Fruit fly (Drosophila melanogaster) whole organism, adult: ENCODE data around the gene CG14042.

Experiments
- CG11617 ChIP-seq: fragments of 200-800 bp; sonication (Bioruptor generic); optimal IDR thresholded peaks from 2 replicates; lab custom pipeline; 2017; ENCODE audit warnings: mild to moderate bottlenecking, missing biosample characterization, missing genetic modification reagents, missing genetic modification characterization
- CG12768 ChIP-seq: fragments of 200-800 bp; sonication (Bioruptor generic); optimal IDR thresholded peaks from 2 replicates; lab custom pipeline; 2017; ENCODE audit warnings: missing biosample characterization, missing genetic modification characterization, mild to moderate bottlenecking, moderate library complexity, missing genetic modification reagents
- CG14711 ChIP-seq: fragments of 200-800 bp; sonication (Bioruptor generic); optimal IDR thresholded peaks from 2 replicates; lab custom pipeline; 2018; ENCODE audit warnings: missing biosample characterization, mild to moderate bottlenecking, missing genetic modification characterization, moderate library complexity
- CG1620 ChIP-seq: fragments of 200-800 bp; sonication (Bioruptor generic); optimal IDR thresholded peaks from 2 replicates; lab custom pipeline; 2016; ENCODE audit warnings: missing biosample characterization, missing genetic modification characterization
- CG33017 ChIP-seq: fragments of 200-800 bp; sonication (Bioruptor generic); optimal IDR thresholded peaks from 2 replicates; lab custom pipeline; 2018; ENCODE audit warnings: missing biosample characterization, mild to moderate bottlenecking, missing genetic modification characterization, moderate library complexity
- CG5204 ChIP-seq: fragments of 200-800 bp; sonication (Bioruptor generic); optimal IDR thresholded peaks from 2 replicates; lab custom pipeline; 2016; ENCODE audit warnings: missing biosample characterization, missing genetic modification characterization
- CG7045 ChIP-seq: fragments of 200-800 bp; sonication (Bioruptor generic); optimal IDR thresholded peaks from 2 replicates; lab custom pipeline; 2017; ENCODE audit warnings: missing biosample characterization, mild to moderate bottlenecking, missing genetic modification characterization
- CG7101 ChIP-seq: fragments of 200-800 bp; sonication (Bioruptor generic); optimal IDR thresholded peaks from 2 replicates; lab custom pipeline; 2018; ENCODE audit warnings: missing biosample characterization, mild to moderate bottlenecking, missing genetic modification characterization, moderate library complexity
- Clk ChIP-seq: fragments of 200-800 bp; sonication (Bioruptor generic); optimal IDR thresholded peaks from 2 replicates; lab custom pipeline; 2017; ENCODE audit warnings: missing biosample characterization, missing genetic modification characterization
- Crg-1 ChIP-seq: fragments of 200-800 bp; sonication (Bioruptor generic); optimal IDR thresholded peaks from 2 replicates; lab custom pipeline; 2016; ENCODE audit warnings: missing biosample characterization, missing genetic modification characterization
- Hr96 ChIP-seq: fragments of 200-800 bp; sonication (Bioruptor generic); optimal IDR thresholded peaks from 2 replicates; lab custom pipeline; 2016; ENCODE audit warnings: missing biosample characterization, missing genetic modification characterization
- Mnt ChIP-seq: fragments of 200-800 bp; sonication (Bioruptor generic); optimal IDR thresholded peaks from 2 replicates; lab custom pipeline; 2016; ENCODE audit warnings: missing biosample characterization, mild to moderate bottlenecking, missing genetic modification characterization
- bab1 ChIP-seq: fragments of 200-800 bp; sonication (Bioruptor generic); optimal IDR thresholded peaks from 3 replicates; lab custom pipeline; 2019; ENCODE audit warnings: missing biosample characterization, mild to moderate bottlenecking, missing genetic modification characterization, moderate library complexity
- cic ChIP-seq: fragments of 200-800 bp; sonication (Bioruptor generic); optimal IDR thresholded peaks from 2 replicates; lab custom pipeline; 2017; ENCODE audit warnings: missing biosample characterization, mild to moderate bottlenecking, missing genetic modification characterization, moderate library complexity
- cnc ChIP-seq, 2 experiments: fragments of >200 bp; optimal IDR thresholded peaks; 2 replicates each; lab custom pipeline; 2017
- kay ChIP-seq: fragments of 200-800 bp; sonication (Bioruptor generic); peaks from one replicate; lab custom pipeline; 2016; ENCODE audit warnings: missing biosample characterization, missing genetic modification characterization, borderline replicate concordance
- ovo ChIP-seq: fragments of 200-800 bp; sonication (Bioruptor generic); optimal IDR thresholded peaks from 2 replicates; lab custom pipeline; 2016; ENCODE audit warnings: missing biosample characterization, missing genetic modification characterization
- pad ChIP-seq: fragments of 200-800 bp; sonication (Bioruptor generic); optimal IDR thresholded peaks from 3 replicates; lab custom pipeline; 2017; ENCODE audit warnings: missing biosample characterization, missing genetic modification characterization, mild to moderate bottlenecking, moderate library complexity, missing genetic modification reagents
- tj ChIP-seq: fragments of 200-800 bp; sonication (Bioruptor generic); optimal IDR thresholded peaks from 3 replicates; lab custom pipeline; 2017; ENCODE audit warnings: missing biosample characterization, mild to moderate bottlenecking, missing genetic modification characterization, moderate library complexity
- toe ChIP-seq: fragments of 200-800 bp; sonication (Bioruptor generic); optimal IDR thresholded peaks from 2 replicates; lab custom pipeline; 2016; ENCODE audit warnings: missing biosample characterization, missing genetic modification characterization

The CG14042 gene

DNA sequence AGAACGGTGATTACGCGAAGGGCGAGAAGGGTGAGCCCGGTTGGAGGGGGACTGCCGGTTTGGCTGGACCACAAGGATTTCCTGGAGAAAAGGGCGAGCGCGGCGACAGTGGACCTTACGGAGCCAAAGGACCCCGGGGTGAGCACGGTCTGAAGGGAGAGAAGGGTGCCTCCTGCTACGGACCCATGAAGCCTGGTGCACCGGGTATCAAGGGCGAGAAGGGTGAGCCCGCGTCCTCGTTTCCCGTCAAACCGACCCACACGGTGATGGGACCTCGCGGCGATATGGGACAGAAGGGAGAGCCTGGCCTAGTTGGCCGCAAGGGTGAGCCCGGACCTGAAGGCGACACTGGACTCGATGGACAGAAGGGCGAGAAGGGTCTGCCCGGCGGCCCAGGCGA lies 6.1 kb upstream of the CG14042 start:
- TF ChIP-seq cnc (optimal IDR thresholded peaks at IDR 0.05; lab: Kevin White, UChicago): no peak
- TF ChIP-seq CG7101: no peak
- no peak for TF ChIP-seq Mnt (GFP tag; lab: Kevin White, UChicago)
- TF ChIP-seq kay (GFP tag; lab: Kevin White, UChicago): no peak
- TF ChIP-seq CG12768: no peak
- no peak for TF ChIP-seq Hr96 (GFP tag; lab: Kevin White, UChicago)
- TF ChIP-seq CG33017 (tag; lab: Kevin White, UChicago): no peak
- no peak for TF ChIP-seq CG1620
- TF ChIP-seq Clk (GFP tag; lab: Kevin White, UChicago): no peak

DNA sequence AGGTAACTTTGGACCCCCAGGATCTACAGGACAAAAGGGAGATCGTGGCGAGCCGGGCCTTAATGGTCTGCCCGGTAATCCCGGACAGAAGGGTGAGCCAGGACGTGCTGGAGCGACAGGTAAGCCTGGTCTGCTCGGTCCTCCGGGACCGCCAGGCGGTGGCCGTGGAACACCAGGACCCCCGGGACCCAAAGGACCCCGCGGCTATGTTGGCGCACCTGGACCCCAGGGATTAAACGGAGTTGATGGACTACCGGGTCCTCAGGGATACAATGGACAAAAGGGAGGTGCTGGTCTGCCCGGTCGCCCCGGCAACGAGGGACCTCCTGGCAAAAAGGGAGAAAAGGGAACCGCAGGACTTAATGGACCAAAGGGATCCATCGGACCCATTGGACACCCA lies 5.6 kb upstream of the CG14042 start:
- TF ChIP-seq CG11617 (no peak), bab1 (GFP tag; lab: Kevin White, UChicago) (no peak), tj (GFP tag; lab: Kevin White, UChicago) (no peak), CG1620 (no peak)

DNA sequence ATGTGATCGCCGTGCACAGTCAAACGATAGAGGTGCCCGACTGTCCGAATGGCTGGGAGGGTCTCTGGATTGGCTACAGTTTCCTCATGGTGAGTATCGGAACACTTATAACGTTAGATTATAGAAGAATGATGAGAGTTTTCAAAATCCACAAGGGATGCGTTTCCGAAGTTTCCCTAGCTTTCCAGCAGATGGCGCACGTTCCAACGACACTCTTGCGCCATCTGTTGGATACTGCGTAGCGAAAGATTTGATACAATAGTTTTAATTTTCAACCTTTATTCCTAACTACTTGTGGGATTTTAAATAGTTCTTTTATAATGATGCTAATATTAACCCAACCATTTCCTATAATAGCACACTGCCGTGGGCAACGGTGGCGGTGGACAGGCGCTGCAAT lies 1.4 kb upstream of the CG14042 start:
- TF ChIP-seq ovo (GFP tag; lab: Kevin White, UChicago) (no peak), CG7045 (no peak)

DNA sequence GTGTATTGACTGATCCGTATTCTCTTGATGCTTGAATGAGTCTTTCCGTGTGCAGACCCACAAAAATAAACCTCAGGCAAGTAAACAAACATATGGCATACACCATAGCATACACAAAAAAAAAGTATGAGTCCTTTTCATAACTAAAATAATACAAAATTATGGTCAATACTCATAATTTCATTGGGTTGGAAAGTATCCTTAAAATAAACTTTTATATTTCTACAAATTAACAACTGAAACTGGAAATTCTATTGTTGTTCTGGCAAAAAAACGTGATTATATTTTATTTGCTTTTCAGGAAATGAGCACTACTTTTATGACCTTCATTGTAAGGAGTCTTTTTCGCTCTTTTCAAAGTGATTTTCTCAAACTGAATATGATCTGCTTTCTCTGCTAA lies 4.6 kb downstream of the CG14042 start:
- TF ChIP-seq Crg-1 (no peak), CG11617 (no peak), toe (GFP tag; lab: Kevin White, UChicago) (no peak), CG7045 (no peak), CG12768 (no peak), pad (GFP tag; lab: Kevin White, UChicago) (no peak), CG1620 (no peak), kay (GFP tag; lab: Kevin White, UChicago) (no peak), CG33017 (tag; lab: Kevin White, UChicago) (no peak), Hr96 (GFP tag; lab: Kevin White, UChicago) (no peak), ovo (GFP tag; lab: Kevin White, UChicago) (no peak), CG5204 (GFP tag; lab: Kevin White, UChicago) (no peak), bab1 (GFP tag; lab: Kevin White, UChicago) (no peak), CG7101 (no peak), cic (GFP tag; lab: Kevin White, UChicago) (no peak), Mnt (GFP tag; lab: Kevin White, UChicago) (no peak), tj (GFP tag; lab: Kevin White, UChicago) (no peak), CG14711 (tag; lab: Kevin White, UChicago) (no peak), cnc (optimal IDR thresholded peaks at IDR 0.05; lab: Kevin White, UChicago) (no peak), Clk (GFP tag; lab: Kevin White, UChicago) (no peak)

DNA sequence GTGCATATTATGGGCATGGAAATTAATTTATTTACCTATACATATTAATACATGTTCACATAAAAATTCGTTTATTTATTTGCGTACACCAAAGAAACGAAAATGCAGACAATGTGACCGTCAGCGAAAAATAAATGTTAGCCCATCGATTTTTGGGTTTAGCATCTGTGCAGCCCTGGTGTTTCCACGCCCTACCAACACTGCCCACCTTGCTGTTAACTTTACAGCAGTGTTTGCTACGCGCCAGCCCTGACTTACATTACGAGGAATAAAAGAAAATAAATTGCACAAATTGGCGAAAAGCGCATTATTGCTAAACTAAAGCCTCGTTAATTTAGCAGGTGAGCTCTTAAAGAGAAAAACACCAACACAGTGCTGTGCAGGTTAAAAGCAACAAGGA lies 5.5 kb downstream of the CG14042 start, which contains the start of the genes CG33995, CG44000 and CG44001:
CG33995 (plus strand) TSS at position 228 of the 400 bp plus-strand sequence.
CG44000 (plus strand) TSS at position 228 of the 400 bp plus-strand sequence.
CG44001 (plus strand) TSS at position 228 of the 400 bp plus-strand sequence.
- TF ChIP-seq CG11617: peak; percentile 22
- TF ChIP-seq tj (GFP tag; lab: Kevin White, UChicago): peak; percentile 94
- TF ChIP-seq CG12768: no peak
- TF ChIP-seq Clk (GFP tag; lab: Kevin White, UChicago): peak; percentile 53
- TF ChIP-seq CG14711 (tag; lab: Kevin White, UChicago): peak; percentile 48
- TF ChIP-seq CG7045: no peak
- TF ChIP-seq bab1 (GFP tag; lab: Kevin White, UChicago): peak; percentile 69
- peak; percentile 20 for TF ChIP-seq cic (GFP tag; lab: Kevin White, UChicago)
- TF ChIP-seq toe (GFP tag; lab: Kevin White, UChicago): peak; percentile 62
- peak; percentile 69 for TF ChIP-seq Hr96 (GFP tag; lab: Kevin White, UChicago)
- peak; percentile 63 for TF ChIP-seq Crg-1
- TF ChIP-seq ovo (GFP tag; lab: Kevin White, UChicago): no peak
- peak; percentile 70 for TF ChIP-seq CG7101
- TF ChIP-seq Mnt (GFP tag; lab: Kevin White, UChicago): peak; percentile 75
- TF ChIP-seq pad (GFP tag; lab: Kevin White, UChicago): peak; percentile 57
- no peak for TF ChIP-seq CG5204 (GFP tag; lab: Kevin White, UChicago)
- peak; percentile 81 for TF ChIP-seq CG1620
- no peak for TF ChIP-seq kay (GFP tag; lab: Kevin White, UChicago)
- no peak for TF ChIP-seq cnc (optimal IDR thresholded peaks at IDR 0.05; lab: Kevin White, UChicago)
- no peak for TF ChIP-seq CG33017 (tag; lab: Kevin White, UChicago)

DNA sequence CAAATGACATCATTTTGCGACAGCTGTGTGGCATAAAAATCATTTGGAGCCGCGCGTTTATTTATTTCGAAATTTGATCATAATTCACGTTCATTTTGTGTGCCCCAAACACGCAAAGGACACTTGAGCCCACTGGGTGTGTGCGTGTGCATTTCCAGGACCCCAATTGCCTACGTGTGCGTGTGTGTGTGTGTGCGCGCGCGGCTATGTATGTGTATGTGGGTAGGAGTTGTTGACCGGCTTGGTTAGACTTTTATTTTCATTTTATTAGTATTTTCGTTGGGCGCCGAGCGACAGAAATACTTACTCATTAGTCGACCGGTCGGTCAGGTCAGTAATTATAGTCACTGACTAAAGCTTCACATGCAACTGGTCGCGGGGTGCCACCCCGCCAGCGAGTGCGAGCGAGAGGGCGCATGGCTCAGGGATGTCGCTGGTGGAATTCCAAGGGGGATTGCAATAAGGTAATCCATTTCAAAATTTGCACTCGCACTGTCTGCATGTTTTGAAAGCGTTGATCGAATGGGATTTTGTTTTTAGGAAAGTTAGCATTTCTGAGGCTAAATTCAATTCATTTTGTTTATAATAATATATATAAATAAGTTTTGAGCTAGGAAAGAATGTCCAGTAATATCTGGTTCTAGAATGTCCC lies 6.1 kb downstream of the CG14042 start:
- TF ChIP-seq CG1620 (no peak), CG14711 (tag; lab: Kevin White, UChicago) (peak; percentile 22), CG7101 (peak; percentile 6), tj (GFP tag; lab: Kevin White, UChicago) (no peak), CG12768 (peak; percentile 40), bab1 (GFP tag; lab: Kevin White, UChicago) (no peak), CG11617 (no peak), pad (GFP tag; lab: Kevin White, UChicago) (no peak), Hr96 (GFP tag; lab: Kevin White, UChicago) (no peak), cnc (optimal IDR thresholded peaks at IDR 0.05; lab: Kevin White, UChicago) (no peak), Clk (GFP tag; lab: Kevin White, UChicago) (no peak), CG5204 (GFP tag; lab: Kevin White, UChicago) (peak; percentile 30), kay (GFP tag; lab: Kevin White, UChicago) (no peak), toe (GFP tag; lab: Kevin White, UChicago) (no peak), cic (GFP tag; lab: Kevin White, UChicago) (no peak), Mnt (GFP tag; lab: Kevin White, UChicago) (peak; percentile 12), CG33017 (tag; lab: Kevin White, UChicago) (no peak), Crg-1 (no peak), ovo (GFP tag; lab: Kevin White, UChicago) (no peak), CG7045 (peak; percentile 59)
